Worm (Caenorhabditis elegans): ENCODE results near the gene prp-40.

ce11 chrIII:9564410-9564809, 42.5 kb downstream of the prp-40 start, which contains the start of gene C48B4.10:
- TF ChIP-seq aly-1 (tag; optimal IDR thresholded peaks at IDR 0.05), result no peak
- TF ChIP-seq ama-1 (optimal IDR thresholded peaks at IDR 0.05), result no peak
- no peak for TF ChIP-seq flt-1 (GFP tag; IDR thresholded peaks at IDR 0.05)

All from whole organism, early embryonic.